Fruit fly (Drosophila melanogaster) whole organism, embryonic: ENCODE measurements around the gene Spt7.
"Not testable (repeated sequence)": the region's sequence is repeated elsewhere in the genome, so short reads cannot be mapped to it uniquely, and the experiment has no call there.

Experiments
- Aef1 ChIP-seq: fragments of 200-800 bp; sonication (Bioruptor generic); IDR thresholded peaks from 3 replicates; pipeline ENCODE4 v1.3.6; 2022; ENCODE audit warnings: missing biosample characterization, missing genetic modification characterization
- Atf3 ChIP-seq: fragments of 200-800 bp; sonication (Bioruptor generic); optimal IDR thresholded peaks from 3 replicates; lab custom pipeline; 2016; ENCODE audit warnings: missing biosample characterization, missing genetic modification characterization
- CG11695 ChIP-seq: fragments of 200-800 bp; sonication (Bioruptor generic); IDR thresholded peaks from 3 replicates; pipeline ENCODE4 v1.3.6; 2022; ENCODE audit warnings: missing biosample characterization, missing genetic modification characterization
- CG11696 ChIP-seq: fragments of 200-800 bp; sonication (Bioruptor generic); IDR thresholded peaks from 2 replicates; pipeline ENCODE4 v1.3.6; 2022; ENCODE audit warnings: missing biosample characterization, missing genetic modification characterization
- CG1233 ChIP-seq: fragments of 200-800 bp; sonication (Bioruptor generic); optimal IDR thresholded peaks from 4 replicates; lab custom pipeline; 2018; ENCODE audit warnings: missing biosample characterization, mild to moderate bottlenecking, missing genetic modification characterization
- CG12769 ChIP-seq: fragments of 200-800 bp; sonication (Bioruptor generic); optimal IDR thresholded peaks from 2 replicates; lab custom pipeline; 2019; ENCODE audit warnings: missing biosample characterization, mild to moderate bottlenecking, missing genetic modification characterization, moderate library complexity
- CG12942 ChIP-seq: fragments of 200-800 bp; sonication (Bioruptor generic); optimal IDR thresholded peaks from 3 replicates; lab custom pipeline; 2016; ENCODE audit warnings: missing biosample characterization, missing genetic modification characterization
- CG15073 ChIP-seq: fragments of 200-800 bp; sonication (Bioruptor generic); optimal IDR thresholded peaks from 2 replicates; lab custom pipeline; 2016; ENCODE audit warnings: missing biosample characterization, missing genetic modification characterization
- CG16815 ChIP-seq: fragments of 200-800 bp; sonication (Bioruptor generic); optimal IDR thresholded peaks from 3 replicates; lab custom pipeline; 2017; ENCODE audit warnings: missing biosample characterization, mild to moderate bottlenecking, missing genetic modification characterization
- CG1792 ChIP-seq: fragments of 200-800 bp; sonication (Bioruptor generic); optimal IDR thresholded peaks from 2 replicates; lab custom pipeline; 2016; ENCODE audit warnings: missing biosample characterization, missing genetic modification characterization
- CG18476 ChIP-seq: fragments of 200-800 bp; sonication (Bioruptor generic); optimal IDR thresholded peaks from 2 replicates; lab custom pipeline; 2016; ENCODE audit warnings: missing biosample characterization, mild to moderate bottlenecking, missing genetic modification characterization
- CG34376 ChIP-seq: fragments of 200-800 bp; sonication (Bioruptor generic); optimal IDR thresholded peaks from 2 replicates; lab custom pipeline; 2018; ENCODE audit warnings: missing biosample characterization, mild to moderate bottlenecking, missing genetic modification characterization
- CG6683 ChIP-seq: fragments of 200-800 bp; sonication (Bioruptor generic); optimal IDR thresholded peaks from 2 replicates; lab custom pipeline; 2017; ENCODE audit warnings: missing biosample characterization, mild to moderate bottlenecking, missing genetic modification characterization, missing genetic modification reagents
- CG7963 ChIP-seq: fragments of 200-800 bp; sonication (Bioruptor generic); IDR thresholded peaks from 3 replicates; pipeline ENCODE4 v1.3.6; 2022; ENCODE audit warnings: missing biosample characterization, missing genetic modification characterization; ENCODE audit not compliant: partially characterized antibody
- CG9727 ChIP-seq: fragments of 200-800 bp; sonication (Bioruptor generic); optimal IDR thresholded peaks from 3 replicates; lab custom pipeline; 2017; ENCODE audit warnings: missing biosample characterization, mild to moderate bottlenecking, missing genetic modification characterization
- CG9797 ChIP-seq: fragments of 200-800 bp; sonication (Bioruptor generic); optimal IDR thresholded peaks from 3 replicates; lab custom pipeline; 2018; ENCODE audit warnings: missing biosample characterization, mild to moderate bottlenecking, missing genetic modification characterization
- Deaf1 ChIP-seq: fragments of 200-800 bp; optimal IDR thresholded peaks from 3 replicates; lab custom pipeline; 2019; ENCODE audit warnings: missing biosample characterization, mild to moderate bottlenecking, missing genetic modification characterization, moderate library complexity
- Hmr ChIP-seq: fragments of 200-800 bp; sonication (Bioruptor generic); optimal IDR thresholded peaks from 3 replicates; lab custom pipeline; 2017; ENCODE audit warnings: mild to moderate bottlenecking, missing biosample characterization, missing genetic modification reagents, missing genetic modification characterization
- Nf-YA ChIP-seq: fragments of 200-800 bp; sonication (Bioruptor generic); IDR thresholded peaks from 2 replicates; pipeline ENCODE4 v1.3.6; 2022; ENCODE audit warnings: missing biosample characterization, missing genetic modification characterization
- Opbp ChIP-seq: fragments of 200-800 bp; sonication (Bioruptor generic); IDR thresholded peaks from 3 replicates; pipeline ENCODE4 v1.3.6; 2022; ENCODE audit warnings: missing biosample characterization, missing genetic modification characterization; ENCODE audit not compliant: partially characterized antibody
- Rx ChIP-seq: fragments of 200-800 bp; sonication (Bioruptor generic); IDR thresholded peaks from 2 replicates; pipeline ENCODE4 v1.3.6; 2022; ENCODE audit warnings: missing biosample characterization, missing genetic modification characterization
- bigmax ChIP-seq: fragments of 200-800 bp; sonication (Bioruptor generic); optimal IDR thresholded peaks from 2 replicates; lab custom pipeline; 2018; ENCODE audit warnings: missing biosample characterization, mild to moderate bottlenecking, missing genetic modification characterization
- bsh ChIP-seq, 2 experiments: fragments of 200-800 bp; sonication (Bioruptor generic); optimal IDR thresholded peaks; 2 replicates each; lab custom pipeline; 2017 to 2018; ENCODE audit warnings: mild to moderate bottlenecking in 2 of 2, missing biosample characterization in 2 of 2, missing genetic modification characterization in 2 of 2, moderate library complexity in 1 of 2
- cad ChIP-seq: fragments of >200 bp; optimal IDR thresholded peaks from 2 replicates; lab custom pipeline; 2017; ENCODE audit warnings: missing biosample characterization, missing genetic modification characterization
- disco-r ChIP-seq: fragments of 200-800 bp; sonication (Bioruptor generic); optimal IDR thresholded peaks from 2 replicates; lab custom pipeline; 2016; ENCODE audit warnings: missing biosample characterization, missing genetic modification characterization
- fd3F ChIP-seq: fragments of 200-800 bp; sonication (Bioruptor generic); optimal IDR thresholded peaks from 2 replicates; lab custom pipeline; 2018; ENCODE audit warnings: missing biosample characterization, mild to moderate bottlenecking, missing genetic modification characterization, moderate library complexity
- fu2 ChIP-seq: fragments of 200-800 bp; sonication (Bioruptor generic); optimal IDR thresholded peaks from 2 replicates; lab custom pipeline; 2016; ENCODE audit warnings: missing biosample characterization, missing genetic modification characterization
- klu ChIP-seq: fragments of 200-800 bp; sonication (Bioruptor generic); IDR thresholded peaks from 2 replicates; pipeline ENCODE4 v1.3.6; 2022; ENCODE audit warnings: missing biosample characterization, missing genetic modification characterization
- pros ChIP-seq: fragments of 200-800 bp; sonication (Bioruptor generic); optimal IDR thresholded peaks from 3 replicates; lab custom pipeline; 2019; ENCODE audit warnings: missing biosample characterization, mild to moderate bottlenecking, missing genetic modification characterization, moderate library complexity
- run ChIP-seq: fragments of 200-800 bp; sonication (Bioruptor generic); optimal IDR thresholded peaks from 3 replicates; lab custom pipeline; 2018; ENCODE audit warnings: missing biosample characterization, mild to moderate bottlenecking, missing genetic modification characterization
- tin ChIP-seq: fragments of 200-800 bp; sonication (Bioruptor generic); optimal IDR thresholded peaks from 3 replicates; lab custom pipeline; 2016; ENCODE audit warnings: missing biosample characterization, missing genetic modification characterization
- wek ChIP-seq: fragments of 200-800 bp; sonication (Bioruptor generic); optimal IDR thresholded peaks from 3 replicates; lab custom pipeline; 2018; ENCODE audit warnings: missing biosample characterization, mild to moderate bottlenecking, missing genetic modification characterization, moderate library complexity
- yki ChIP-seq: fragments of >200 bp; optimal IDR thresholded peaks from 3 replicates; lab custom pipeline; 2018

The Spt7 gene

dm6 chrX:17887208-17887627 is 37.0 kb downstream of the Spt7 start, which contains the start of gene mnb (continued):
- TF ChIP-seq CG11695 (GFP tag; lab: Robert Waterston, UW) (no peak), pros (no peak), wek (no peak), tin (GFP tag; lab: Kevin White, UChicago) (peak; percentile 2), CG12942 (GFP tag; lab: Kevin White, UChicago) (no peak), CG1233 (GFP tag; lab: Kevin White, UChicago) (no peak), CG12769 (no peak), CG18476 (GFP tag; lab: Kevin White, UChicago) (no peak), Rx (GFP tag; lab: Robert Waterston, UW) (no peak), cad (GFP tag; lab: Kevin White, UChicago) (no peak), Aef1 (GFP tag; lab: Robert Waterston, UW) (no peak), bigmax (GFP tag; lab: Kevin White, UChicago) (no peak), CG34376 (GFP tag; lab: Kevin White, UChicago) (no peak), CG1792 (GFP tag; lab: Kevin White, UChicago) (no peak), Hmr (peak; percentile 56), CG6683 (GFP tag; lab: Kevin White, UChicago) (no peak), disco-r (GFP tag; lab: Kevin White, UChicago) (no peak), run (no peak), fu2 (GFP tag; lab: Kevin White, UChicago) (no peak), Nf-YA (GFP tag; lab: Robert Waterston, UW) (no peak)

- no peak for TF ChIP-seq CG11696 (GFP tag; lab: Robert Waterston, UW)
- no peak for TF ChIP-seq CG18476 (GFP tag; lab: Kevin White, UChicago)
- no peak for TF ChIP-seq CG16815
- TF ChIP-seq yki (lab: Kevin White, UChicago) = no peak
- TF ChIP-seq CG9727 = no peak
- TF ChIP-seq bsh (GFP tag; optimal IDR thresholded peaks at IDR 0.05; lab: Kevin White, UChicago) = no peak
- no peak for TF ChIP-seq CG7963
- TF ChIP-seq klu (GFP tag; lab: Robert Waterston, UW) = no peak
These were observed 37.6 kb downstream of the Spt7 start, which contains the start of gene CG6788 for dm6 chrX:17887877-17888276. CG6788 (plus strand) TSS chrX:17888177.

dm6 chrX:17889247-17889646 is 39.0 kb downstream of the Spt7 start, which contains the start of gene Gss1:
Gss1 (plus strand) TSS chrX:17889547.
- not testable (repeated sequence) for TF ChIP-seq CG9797 (GFP tag; lab: Kevin White, UChicago); Deaf1 (tag; lab: Kevin White, UChicago); fd3F (GFP tag; lab: Kevin White, UChicago)

dm6 chrX:17899402-17899801 is 49.1 kb downstream of the Spt7 start, which contains the start of gene Gss2:
Gss2 (plus strand) TSS chrX:17899702.
- not testable (repeated sequence) for TF ChIP-seq Atf3; Opbp (GFP tag; lab: Robert Waterston, UW); CG15073 (GFP tag; lab: Kevin White, UChicago)
